Fruit fly (Drosophila melanogaster) whole organism: ENCODE results near the gene mei-218.

Source experiments
- CG8478 ChIP-seq: fragments of >200 bp; optimal IDR thresholded peaks from 2 replicates; lab custom pipeline; 2018; ENCODE audit warnings: inconsistent platforms
- Dll ChIP-seq: fragments of >200 bp; optimal IDR thresholded peaks from 2 replicates; lab custom pipeline; 2017
- EcR ChIP-seq, 2 experiments: fragments of >200 bp; optimal IDR thresholded peaks; 2 replicates each; lab custom pipeline; 2017; ENCODE audit warnings: missing biosample characterization in 2 of 2, missing genetic modification characterization in 2 of 2, missing genetic modification reagents in 2 of 2
- pan ChIP-seq: fragments of >200 bp; optimal IDR thresholded peaks from 2 replicates; lab custom pipeline; 2017
- psq ChIP-seq: fragments of >200 bp; optimal IDR thresholded peaks from 2 replicates; lab custom pipeline; 2017
- usp ChIP-seq: fragments of >200 bp; optimal IDR thresholded peaks from 2 replicates; lab custom pipeline; 2017; ENCODE audit warnings: missing biosample characterization, missing genetic modification characterization, mixed read lengths

mei-218 gene

DNA sequence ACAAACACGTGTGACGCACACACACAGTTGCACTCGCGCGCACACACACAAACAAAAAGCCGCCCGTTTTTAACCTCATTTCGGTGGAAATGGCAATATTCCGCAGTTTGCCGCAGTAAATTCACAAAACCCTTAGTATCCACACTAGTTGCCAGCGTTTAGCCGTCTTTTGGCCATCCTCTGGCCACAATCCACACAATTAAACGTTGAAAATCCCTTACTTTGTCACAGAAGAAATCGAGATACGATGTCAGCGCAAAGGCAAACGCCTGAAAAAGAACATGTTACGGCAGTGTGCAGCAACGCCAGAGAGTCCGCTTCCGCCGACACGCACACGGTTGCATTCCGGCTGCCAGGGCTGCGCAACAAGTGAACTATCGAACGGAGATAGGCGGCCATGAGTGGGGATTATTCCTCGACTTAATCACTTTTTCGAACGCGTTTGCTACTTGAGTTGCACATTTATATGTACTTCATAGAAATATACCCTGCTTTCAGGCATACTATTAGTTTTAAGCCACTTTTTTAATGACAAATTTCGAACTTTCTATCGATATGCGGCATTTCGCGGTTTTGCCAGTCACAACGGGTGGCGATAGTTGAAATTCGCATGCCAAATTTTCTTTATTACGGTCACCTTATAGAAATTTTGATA, 5.3 kb upstream of the mei-218 start, which contains the start of gene RpS5a:
Gene RpS5a, minus strand, starts transcription at position 282 of the 655 bp plus-strand sequence.
- no peak for TF ChIP-seq CG8478
- TF ChIP-seq Dll = no peak
- no peak for TF ChIP-seq EcR (GFP tag; optimal IDR thresholded peaks at IDR 0.05; lab: Kevin White, UChicago)
- no peak for TF ChIP-seq psq
- TF ChIP-seq pan = no peak
- TF ChIP-seq usp = no peak

DNA sequence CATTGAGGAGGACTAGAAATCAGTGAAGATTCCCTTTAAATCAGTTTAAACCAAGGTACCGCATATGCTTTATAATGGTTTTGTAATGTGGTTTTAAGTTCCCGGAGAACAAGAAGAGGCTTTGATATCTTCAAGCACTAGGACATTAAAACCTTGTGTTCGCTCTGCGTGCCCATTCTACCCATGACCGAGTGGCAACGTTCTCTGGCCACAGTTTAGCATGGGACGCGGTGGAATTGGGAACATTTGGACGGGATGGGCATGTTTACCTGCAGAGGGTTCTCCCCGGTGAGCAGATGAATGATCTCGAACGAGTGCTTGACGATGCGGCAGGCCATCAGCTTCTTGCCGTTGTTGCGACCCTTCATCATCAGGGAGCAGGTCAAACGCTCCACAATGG, 3.7 kb upstream of the mei-218 start:
- TF ChIP-seq pan = no peak
- no peak for TF ChIP-seq Dll
- TF ChIP-seq CG8478 = no peak
- no peak for TF ChIP-seq psq
- no peak for TF ChIP-seq usp
- TF ChIP-seq EcR (GFP tag; optimal IDR thresholded peaks at IDR 0.05; lab: Kevin White, UChicago) = no peak

dm6 chrX:17132685-17133084, 10.1 kb downstream of the mei-218 start:
- TF ChIP-seq EcR (GFP tag; optimal IDR thresholded peaks at IDR 0.05; lab: Kevin White, UChicago) (no peak), usp (no peak), psq (no peak), CG8478 (no peak)

- TF ChIP-seq pan (no peak), psq (no peak), EcR (GFP tag; optimal IDR thresholded peaks at IDR 0.05; lab: Kevin White, UChicago) (no peak), usp (no peak)
Observed at dm6 chrX:17129733-17130466, 12.9 kb downstream of the mei-218 start.

dm6 chrX:17125017-17125821, 17.6 kb downstream of the mei-218 start:
- TF ChIP-seq pan (no peak), usp (no peak), EcR (GFP tag; optimal IDR thresholded peaks at IDR 0.05; lab: Kevin White, UChicago) (no peak), psq (no peak), CG8478 (no peak), Dll (no peak)

- TF ChIP-seq CG8478 = no peak
- TF ChIP-seq psq = no peak
- no peak for TF ChIP-seq EcR (GFP tag; optimal IDR thresholded peaks at IDR 0.05; lab: Kevin White, UChicago)
- TF ChIP-seq Dll = no peak
- no peak for TF ChIP-seq usp
- no peak for TF ChIP-seq pan
Observed at dm6 chrX:17123545-17124203, 19.1 kb downstream of the mei-218 start.

DNA sequence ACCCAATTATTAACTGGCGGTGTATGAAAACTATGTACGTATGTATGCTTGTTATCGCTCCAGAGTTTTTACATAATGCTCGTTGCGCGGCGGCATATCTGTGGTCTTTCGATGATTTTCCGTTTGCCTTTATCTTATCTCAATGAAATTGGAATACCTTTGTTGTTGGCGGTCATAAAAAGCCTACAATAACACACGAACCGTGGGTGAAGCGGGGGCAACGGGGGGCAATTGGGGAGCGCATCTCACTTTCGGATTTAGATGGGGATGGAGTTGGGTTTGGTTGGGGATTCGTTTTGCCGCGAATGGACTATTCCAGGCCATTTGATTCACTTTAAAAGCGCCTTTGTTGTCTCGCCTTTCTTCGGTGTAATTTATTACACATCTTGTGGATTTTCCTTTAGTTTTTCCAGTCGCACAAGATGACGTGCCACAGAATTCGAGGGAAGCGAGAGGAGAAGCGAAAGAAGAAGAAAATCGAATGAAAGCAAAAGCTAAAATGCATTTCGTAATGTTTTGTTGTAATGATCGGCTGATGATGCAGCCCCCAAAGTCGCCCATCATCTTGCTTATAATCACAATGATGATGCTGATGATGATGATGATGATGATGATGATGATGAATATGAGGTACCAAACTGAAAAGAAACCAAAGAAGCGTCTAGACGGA, 20.2 kb downstream of the mei-218 start:
- TF ChIP-seq usp (no peak), EcR (GFP tag; optimal IDR thresholded peaks at IDR 0.05; lab: Kevin White, UChicago) (no peak), Dll (no peak), pan (no peak), psq (no peak), CG8478 (no peak)

DNA sequence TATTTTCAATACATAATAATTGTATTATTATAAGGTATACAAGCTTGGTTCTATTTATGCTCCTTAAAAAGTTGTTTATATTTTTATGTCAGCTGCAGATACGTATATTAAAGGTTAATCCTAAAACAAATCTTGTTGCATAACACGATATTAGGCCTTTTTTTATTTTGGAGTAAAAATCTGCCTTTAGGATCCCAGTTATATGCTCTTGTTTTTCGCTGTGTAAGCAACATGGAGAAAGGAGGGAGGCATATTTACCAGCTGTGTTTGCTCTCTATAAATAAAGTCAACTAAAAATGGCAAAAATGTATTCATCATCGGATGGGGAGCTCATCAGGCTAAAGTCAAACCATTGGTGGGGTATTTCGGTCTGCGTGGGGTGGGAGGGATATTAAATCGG, 21.2 kb downstream of the mei-218 start:
- TF ChIP-seq pan = no peak
- TF ChIP-seq Dll = no peak
- TF ChIP-seq usp = no peak
- TF ChIP-seq EcR (GFP tag; optimal IDR thresholded peaks at IDR 0.05; lab: Kevin White, UChicago) = no peak
- TF ChIP-seq CG8478 = no peak
- TF ChIP-seq psq = no peak

DNA sequence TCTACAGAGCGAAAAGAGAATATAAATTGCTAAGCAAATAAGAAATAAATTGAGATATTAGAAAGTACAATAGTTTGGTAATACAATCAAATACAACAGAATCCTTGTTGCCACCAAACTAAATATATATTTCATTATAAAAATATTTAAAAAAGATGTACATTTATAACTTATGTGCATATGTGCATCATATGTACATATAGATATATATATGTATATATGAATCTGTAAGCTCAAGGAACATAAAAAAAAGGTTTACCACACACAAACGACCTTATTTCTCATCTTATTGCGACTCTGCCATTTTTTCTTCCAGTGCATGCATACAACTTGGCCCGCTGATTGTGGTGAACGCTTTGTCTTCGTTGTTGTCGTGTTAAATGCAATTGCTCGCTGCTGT, 29.5 kb downstream of the mei-218 start:
- TF ChIP-seq psq (no peak), EcR (GFP tag; optimal IDR thresholded peaks at IDR 0.05; lab: Kevin White, UChicago) (no peak), Dll (no peak), pan (no peak), usp (no peak)

DNA sequence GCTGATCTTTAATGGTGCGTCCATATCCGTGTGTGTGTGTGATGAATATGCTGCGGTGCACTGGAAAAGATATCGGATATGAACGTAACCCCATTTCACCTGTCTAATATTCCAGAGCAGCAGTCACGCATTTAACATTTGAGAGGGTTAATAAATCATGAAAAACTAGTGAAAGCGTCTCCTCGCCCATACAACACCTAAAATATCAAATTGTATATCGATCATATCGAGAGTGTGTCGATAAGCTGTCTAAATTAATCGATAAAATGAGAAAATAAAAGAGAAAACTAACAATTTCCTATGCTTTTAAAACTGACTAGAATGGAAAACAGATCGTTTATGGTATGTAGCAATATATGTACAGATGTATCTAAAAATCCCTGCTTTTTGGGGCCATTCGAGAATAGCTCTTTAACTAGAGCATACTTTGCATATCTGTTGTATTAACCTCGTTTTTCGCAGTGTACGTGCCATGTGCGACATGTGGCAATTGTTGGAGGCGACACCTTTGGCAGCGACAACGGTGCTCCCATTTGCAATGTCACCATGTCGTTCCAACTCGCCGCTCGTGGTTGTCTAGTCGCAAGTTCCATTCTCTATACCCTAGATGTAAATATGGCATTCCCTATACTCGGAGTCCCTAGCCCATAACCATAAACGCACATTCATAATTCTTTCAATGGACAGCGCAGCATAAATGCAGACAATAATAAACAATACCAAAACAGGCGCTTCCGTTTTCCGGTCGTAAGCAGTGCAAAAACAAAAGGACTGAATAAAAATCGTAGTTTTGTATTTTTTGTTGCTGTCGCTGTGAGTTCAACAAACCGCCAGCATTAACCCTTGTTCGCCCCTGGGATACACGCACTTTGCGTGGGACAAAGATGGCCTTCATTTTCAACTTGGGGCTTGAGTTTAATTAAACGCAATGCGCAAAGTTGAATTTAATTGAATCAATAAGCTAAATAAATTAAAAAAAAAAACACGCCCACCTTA, 30.5 kb downstream of the mei-218 start:
- TF ChIP-seq EcR (GFP tag; optimal IDR thresholded peaks at IDR 0.05; lab: Kevin White, UChicago) = peak in 1 of 2 experiments; percentile 66
- TF ChIP-seq psq = no peak
- no peak for TF ChIP-seq CG8478
- no peak for TF ChIP-seq pan

dm6 chrX:17111274-17111673, 31.5 kb downstream of the mei-218 start:
- no peak for TF ChIP-seq CG8478
- no peak for TF ChIP-seq EcR (GFP tag; optimal IDR thresholded peaks at IDR 0.05; lab: Kevin White, UChicago)
- TF ChIP-seq Dll = no peak
- TF ChIP-seq usp = no peak
- TF ChIP-seq pan = no peak
- TF ChIP-seq psq = no peak
